Fruit fly (Drosophila melanogaster): ENCODE results near the gene CG2698.

DNA sequence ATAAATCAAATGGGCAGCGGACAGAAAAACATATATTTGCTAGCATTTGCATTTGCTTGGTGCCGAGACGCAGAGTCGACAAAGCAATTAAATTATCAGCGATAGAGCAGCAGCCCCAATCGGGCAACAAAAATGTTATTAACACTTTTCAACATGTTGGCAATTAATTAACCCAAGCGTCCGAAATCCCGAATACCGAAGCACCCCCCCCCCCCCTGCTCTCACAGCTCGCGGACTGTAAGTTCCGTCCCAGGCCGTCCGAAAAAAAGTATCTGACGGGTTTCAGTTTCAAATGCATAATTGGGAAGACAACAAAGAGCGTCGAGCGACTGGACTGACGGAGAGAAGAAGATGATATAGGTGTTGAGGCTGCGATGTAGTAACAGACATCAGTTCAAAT lies 11.1 kb upstream of the CG2698 start:
- TF ChIP-seq ttk (optimal IDR thresholded peaks at IDR 0.05), result no peak
- no peak for TF ChIP-seq Sin3A (optimal IDR thresholded peaks at IDR 0.05)
- no peak for TF ChIP-seq Myc (optimal IDR thresholded peaks at IDR 0.05)
- no peak for TF ChIP-seq insv (optimal IDR thresholded peaks at IDR 0.05)
- TF ChIP-seq h (optimal IDR thresholded peaks at IDR 0.05), result no peak

Measured in Kc167 (cell line).